Fruit fly (Drosophila melanogaster): Measurements from ENCODE around the gene CG43798.

The CG43798 gene

DNA sequence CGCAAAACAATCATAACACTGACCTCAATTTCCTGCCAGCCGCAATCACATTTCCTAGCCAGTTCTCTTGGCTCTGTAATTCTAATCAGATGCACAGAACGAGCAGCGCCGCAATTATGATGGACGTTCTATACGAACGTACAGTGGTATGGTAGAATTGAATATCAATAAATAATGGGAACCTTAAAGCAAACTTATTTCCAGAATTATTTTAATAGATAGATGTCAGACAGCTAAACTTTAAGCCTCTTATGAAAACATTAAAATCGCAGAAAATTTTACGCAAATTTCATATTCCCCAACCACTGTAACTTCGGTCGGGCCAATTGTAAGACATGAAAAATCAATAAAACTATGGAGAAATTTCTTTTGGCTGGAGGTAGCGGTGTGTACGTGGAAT, 27.7 kb upstream of the CG43798 start:
- no peak for TF ChIP-seq psq (GFP tag; optimal IDR thresholded peaks at IDR 0.05)
- no peak for TF ChIP-seq HLH106 (tag; optimal IDR thresholded peaks at IDR 0.05)
- TF ChIP-seq h (GFP tag; optimal IDR thresholded peaks at IDR 0.05), result no peak
- TF ChIP-seq foxo (GFP tag; optimal IDR thresholded peaks at IDR 0.05), result no peak
- TF ChIP-seq Rel (GFP tag; optimal IDR thresholded peaks at IDR 0.05), result no peak
- TF ChIP-seq Rel (tag; optimal IDR thresholded peaks at IDR 0.05), result no peak
- no peak for TF ChIP-seq ey (GFP tag; optimal IDR thresholded peaks at IDR 0.05)
- TF ChIP-seq brk (GFP tag; optimal IDR thresholded peaks at IDR 0.05), result no peak
- no peak for TF ChIP-seq woc (GFP tag; optimal IDR thresholded peaks at IDR 0.05)
- no peak for TF ChIP-seq sv (GFP tag; optimal IDR thresholded peaks at IDR 0.05)
- no peak for TF ChIP-seq Hr78 (GFP tag; optimal IDR thresholded peaks at IDR 0.05)
- no peak for TF ChIP-seq Dif (GFP tag; optimal IDR thresholded peaks at IDR 0.05; ENCODE audit: partially characterized antibody)
- no peak for TF ChIP-seq rgr (GFP tag; optimal IDR thresholded peaks at IDR 0.05)
- no peak for TF ChIP-seq Myc (optimal IDR thresholded peaks at IDR 0.05)
- no peak for TF ChIP-seq Sp1 (GFP tag; optimal IDR thresholded peaks at IDR 0.05)
- TF ChIP-seq OdsH (GFP tag; optimal IDR thresholded peaks at IDR 0.05), result no peak
- no peak for TF ChIP-seq CG32264 (GFP tag; optimal IDR thresholded peaks at IDR 0.05)
- no peak for TF ChIP-seq GATAd (GFP tag; optimal IDR thresholded peaks at IDR 0.05)

- no peak for TF ChIP-seq CrebA (GFP tag; optimal IDR thresholded peaks at IDR 0.05; ENCODE audit: borderline replicate concordance)
- TF ChIP-seq h (GFP tag; optimal IDR thresholded peaks at IDR 0.05), result no peak
- TF ChIP-seq fru (GFP tag; optimal IDR thresholded peaks at IDR 0.05), result peak; percentile 9
Observed at dm6 chr2L:4621926-4622325, 24.9 kb upstream of the CG43798 start.

dm6 chr2L:4626994-4627393, 19.9 kb upstream of the CG43798 start:
- TF ChIP-seq Hnf4 (GFP tag; optimal IDR thresholded peaks at IDR 0.05) (no peak), tai (GFP tag; optimal IDR thresholded peaks at IDR 0.05) (no peak), GATAd (GFP tag; optimal IDR thresholded peaks at IDR 0.05) (no peak), Dif (GFP tag; optimal IDR thresholded peaks at IDR 0.05; ENCODE audit: partially characterized antibody) (no peak), h (GFP tag; optimal IDR thresholded peaks at IDR 0.05) (no peak), lola (GFP tag; optimal IDR thresholded peaks at IDR 0.05) (no peak), CrebA (GFP tag; optimal IDR thresholded peaks at IDR 0.05; ENCODE audit: borderline replicate concordance) (no peak), brk (GFP tag; optimal IDR thresholded peaks at IDR 0.05) (no peak), fru (GFP tag; optimal IDR thresholded peaks at IDR 0.05) (no peak), Vsx2 (GFP tag; optimal IDR thresholded peaks at IDR 0.05; ENCODE audit: partially characterized antibody) (no peak), Rel (GFP tag; optimal IDR thresholded peaks at IDR 0.05) (no peak), Rel (tag; optimal IDR thresholded peaks at IDR 0.05) (no peak)

DNA sequence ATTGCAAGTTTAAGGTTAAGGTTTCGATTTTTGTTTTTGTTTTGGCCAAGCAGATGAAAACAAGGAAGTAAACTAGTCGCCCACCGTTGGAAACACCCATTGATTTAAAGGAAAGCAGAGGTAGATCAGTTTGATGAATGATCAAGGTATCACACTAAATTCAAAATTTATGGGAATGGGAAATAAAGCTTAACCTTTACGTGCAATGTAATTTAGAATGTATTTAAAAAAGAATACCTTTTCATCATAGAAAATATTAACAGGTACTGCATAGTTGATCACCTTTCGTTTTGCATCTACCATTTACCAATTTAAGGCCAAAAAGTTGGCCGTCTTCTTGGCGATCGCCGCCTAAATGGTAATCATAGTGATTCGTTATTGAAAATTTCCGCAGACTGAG, 13.9 kb upstream of the CG43798 start:
- no peak for TF ChIP-seq CG32264 (GFP tag; optimal IDR thresholded peaks at IDR 0.05)
- no peak for TF ChIP-seq GATAd (GFP tag; optimal IDR thresholded peaks at IDR 0.05)

DNA sequence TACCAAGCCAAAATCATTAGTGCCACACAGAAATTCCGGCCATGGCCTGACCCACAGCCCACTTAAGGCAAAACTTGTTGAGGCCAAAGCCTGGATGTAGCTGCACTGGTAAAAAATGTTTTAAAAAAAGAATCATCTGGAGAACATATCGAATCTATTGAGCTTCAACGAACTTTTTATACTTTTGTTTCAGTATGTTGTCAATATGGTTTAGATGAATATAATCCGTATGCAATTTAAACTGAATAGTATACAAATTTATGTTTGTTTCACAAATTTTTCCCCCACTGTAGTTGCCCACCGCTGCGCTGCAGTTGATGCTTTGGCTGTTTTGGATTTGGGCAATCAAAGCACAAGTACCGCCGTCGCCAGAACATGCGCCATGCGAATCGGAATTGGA, 11.5 kb upstream of the CG43798 start:
- TF ChIP-seq rgr (GFP tag; optimal IDR thresholded peaks at IDR 0.05), result peak; percentile 19
- peak in 1 of 2 experiments; percentile 29 for TF ChIP-seq foxo (GFP tag; optimal IDR thresholded peaks at IDR 0.05)
- peak; percentile 33 for TF ChIP-seq h (GFP tag; optimal IDR thresholded peaks at IDR 0.05)
- TF ChIP-seq pan (optimal IDR thresholded peaks at IDR 0.05), result no peak
- peak; percentile 20 for TF ChIP-seq fru (GFP tag; optimal IDR thresholded peaks at IDR 0.05)
- peak; percentile 12 for TF ChIP-seq woc (GFP tag; optimal IDR thresholded peaks at IDR 0.05)
- no peak for TF ChIP-seq Hr83 (GFP tag; optimal IDR thresholded peaks at IDR 0.05; ENCODE audit: poor library complexity, severe bottlenecking)
- peak; percentile 11 for TF ChIP-seq ey (GFP tag; optimal IDR thresholded peaks at IDR 0.05)

DNA sequence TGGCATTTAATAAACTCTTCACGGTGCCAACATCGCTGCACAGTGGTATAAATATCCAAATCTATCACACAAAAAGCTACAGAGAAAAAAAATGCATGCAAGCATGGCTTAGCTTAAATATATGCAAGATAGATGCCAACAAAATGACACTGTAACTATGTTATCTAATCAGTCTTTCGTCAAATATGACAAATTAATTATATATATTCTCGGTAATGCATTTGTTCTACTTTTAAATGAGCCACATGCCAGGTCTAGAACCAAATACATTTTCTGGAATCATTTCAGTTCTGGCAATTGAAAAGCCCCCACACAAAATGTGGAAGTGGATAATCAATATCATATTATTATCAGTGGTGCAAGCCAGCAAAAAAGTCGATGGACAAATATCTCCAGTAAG, 5.9 kb upstream of the CG43798 start, which contains the start of gene BG642163:
BG642163 (plus strand) TSS at position 301 of the 400 bp plus-strand sequence.
- TF ChIP-seq OdsH (GFP tag; optimal IDR thresholded peaks at IDR 0.05) (no peak), Dif (GFP tag; optimal IDR thresholded peaks at IDR 0.05; ENCODE audit: partially characterized antibody) (no peak), Rel (GFP tag; optimal IDR thresholded peaks at IDR 0.05) (no peak), Rel (tag; optimal IDR thresholded peaks at IDR 0.05) (no peak), h (GFP tag; optimal IDR thresholded peaks at IDR 0.05) (no peak), psq (GFP tag; optimal IDR thresholded peaks at IDR 0.05) (no peak), CG9705 (GFP tag; optimal IDR thresholded peaks at IDR 0.05) (no peak), N (GFP tag; optimal IDR thresholded peaks at IDR 0.05) (no peak), dsf (GFP tag; optimal IDR thresholded peaks at IDR 0.05; ENCODE audit: borderline replicate concordance) (no peak), Vsx2 (GFP tag; optimal IDR thresholded peaks at IDR 0.05; ENCODE audit: partially characterized antibody) (no peak)
